Fruit fly (Drosophila melanogaster) whole organism, embryonic: ENCODE measurements around the gene CG15404.

ENCODE experiments used
- ATbp ChIP-seq: fragments of 200-800 bp; sonication (Bioruptor generic); optimal IDR thresholded peaks from 2 replicates; lab custom pipeline; 2017; ENCODE audit warnings: missing biosample characterization, mild to moderate bottlenecking, missing genetic modification characterization, missing genetic modification reagents
- Atf6 ChIP-seq: fragments of 200-800 bp; sonication (Bioruptor generic); IDR thresholded peaks from 2 replicates; pipeline ENCODE4 v1.3.6; 2022; ENCODE audit warnings: missing biosample characterization, missing genetic modification characterization
- Awh ChIP-seq: fragments of 200-800 bp; sonication (Bioruptor generic); IDR thresholded peaks from 2 replicates; pipeline ENCODE4, ENCODE4 v1.3.6; 2022; ENCODE audit warnings: missing biosample characterization, missing genetic modification characterization
- CG10147 ChIP-seq: fragments of 200-800 bp; sonication (Bioruptor generic); optimal IDR thresholded peaks from 2 replicates; lab custom pipeline; 2019; ENCODE audit warnings: missing biosample characterization, mild to moderate bottlenecking, missing genetic modification characterization, moderate library complexity
- CG1024 ChIP-seq: fragments of 200-800 bp; sonication (Bioruptor generic); IDR thresholded peaks from 2 replicates; pipeline ENCODE4 v1.3.6; 2022; ENCODE audit warnings: missing biosample characterization, missing genetic modification characterization
- CG10462 ChIP-seq: fragments of 200-800 bp; sonication (Bioruptor generic); optimal IDR thresholded peaks from 2 replicates; lab custom pipeline; 2016; ENCODE audit warnings: missing biosample characterization, missing genetic modification characterization
- CG10959 ChIP-seq: fragments of 200-800 bp; sonication (Bioruptor generic); IDR thresholded peaks from 2 replicates; pipeline ENCODE4 v1.3.6; 2022; ENCODE audit warnings: missing biosample characterization, missing genetic modification characterization
- CG11560 ChIP-seq: fragments of 200-800 bp; sonication (Bioruptor generic); IDR thresholded peaks from 3 replicates; pipeline ENCODE4 v1.3.6; 2022; ENCODE audit warnings: missing biosample characterization, missing genetic modification characterization
- CG12769 ChIP-seq: fragments of 200-800 bp; sonication (Bioruptor generic); optimal IDR thresholded peaks from 2 replicates; lab custom pipeline; 2019; ENCODE audit warnings: missing biosample characterization, mild to moderate bottlenecking, missing genetic modification characterization, moderate library complexity
- CG13287 ChIP-seq: fragments of 200-800 bp; sonication (Bioruptor generic); IDR thresholded peaks from 2 replicates; pipeline ENCODE4 v1.3.6; 2022; ENCODE audit warnings: missing biosample characterization, missing genetic modification characterization; ENCODE audit not compliant: partially characterized antibody
- CG14965 ChIP-seq: fragments of 200-800 bp; sonication (Bioruptor generic); optimal IDR thresholded peaks from 2 replicates; lab custom pipeline; 2016; ENCODE audit warnings: missing biosample characterization, missing genetic modification characterization, borderline replicate concordance
- CG15514 ChIP-seq: fragments of 200-800 bp; sonication (Bioruptor generic); optimal IDR thresholded peaks from 3 replicates; lab custom pipeline; 2017; ENCODE audit warnings: missing biosample characterization, missing genetic modification characterization, mild to moderate bottlenecking, moderate library complexity, missing genetic modification reagents
- CG1647 ChIP-seq: fragments of 200-800 bp; sonication (Bioruptor generic); optimal IDR thresholded peaks from 3 replicates; lab custom pipeline; 2016; ENCODE audit warnings: missing biosample characterization, missing genetic modification characterization
- CG2129 ChIP-seq: fragments of 200-800 bp; sonication (Bioruptor generic); IDR thresholded peaks from 2 replicates; pipeline ENCODE4 v1.3.6; 2022; ENCODE audit warnings: missing biosample characterization, missing genetic modification characterization; ENCODE audit not compliant: partially characterized antibody
- CG32532 ChIP-seq: fragments of 200-800 bp; sonication (Bioruptor generic); IDR thresholded peaks from 2 replicates; pipeline ENCODE4 v1.3.6; 2022; ENCODE audit warnings: missing biosample characterization, missing genetic modification characterization
- CG32767 ChIP-seq: fragments of 200-800 bp; sonication (Bioruptor generic); IDR thresholded peaks from 2 replicates; pipeline ENCODE4 v1.3.6; 2022; ENCODE audit warnings: missing biosample characterization, missing genetic modification characterization
- CG42726 ChIP-seq: fragments of 200-800 bp; sonication (Bioruptor generic); IDR thresholded peaks from 2 replicates; pipeline ENCODE4 v1.3.6; 2022; ENCODE audit warnings: missing biosample characterization, missing genetic modification characterization; ENCODE audit not compliant: partially characterized antibody
- CG9932 ChIP-seq: fragments of 200-800 bp; sonication (Bioruptor generic); IDR thresholded peaks from 2 replicates; pipeline ENCODE4 v1.3.6; 2022; ENCODE audit warnings: missing biosample characterization, missing genetic modification characterization
- D19B ChIP-seq: fragments of 200-800 bp; sonication (Bioruptor generic); optimal IDR thresholded peaks from 2 replicates; lab custom pipeline; 2017; ENCODE audit warnings: missing biosample characterization, mild to moderate bottlenecking, missing genetic modification characterization
- E2f1 ChIP-seq: fragments of 200-800 bp; sonication (Bioruptor generic); IDR thresholded peaks from 2 replicates; pipeline ENCODE4 v1.3.6; 2022; ENCODE audit warnings: missing biosample characterization, missing genetic modification characterization
- HLH54F ChIP-seq: fragments of 200-800 bp; sonication (Bioruptor generic); optimal IDR thresholded peaks from 3 replicates; lab custom pipeline; 2016; ENCODE audit warnings: missing biosample characterization, missing genetic modification characterization
- Hr39 ChIP-seq: fragments of >200 bp; optimal IDR thresholded peaks from 2 replicates; lab custom pipeline; 2017
- MBD-R2 ChIP-seq: fragments of 200-800 bp; sonication (Bioruptor generic); IDR thresholded peaks from 2 replicates; pipeline ENCODE4 v1.3.6; 2022; ENCODE audit warnings: missing biosample characterization, missing genetic modification characterization
- Meics ChIP-seq: fragments of 200-800 bp; sonication (Bioruptor generic); optimal IDR thresholded peaks from 2 replicates; lab custom pipeline; 2017; ENCODE audit warnings: missing biosample characterization, mild to moderate bottlenecking, missing genetic modification characterization
- Sry-δ ChIP-seq: fragments of 200-800 bp; sonication (Bioruptor generic); optimal IDR thresholded peaks from 2 replicates; lab custom pipeline; 2016; ENCODE audit warnings: missing biosample characterization, missing genetic modification characterization
- Vsx1 ChIP-seq: fragments of 200-800 bp; sonication (Bioruptor generic); optimal IDR thresholded peaks from 2 replicates; lab custom pipeline; 2017; ENCODE audit warnings: missing biosample characterization, mild to moderate bottlenecking, missing genetic modification characterization, missing genetic modification reagents
- Xbp1 ChIP-seq: fragments of 200-800 bp; sonication (Bioruptor generic); optimal IDR thresholded peaks from 3 replicates; lab custom pipeline; 2016; ENCODE audit warnings: missing biosample characterization, mild to moderate bottlenecking, missing genetic modification characterization
- Xrp1 ChIP-seq: fragments of 200-800 bp; sonication (Bioruptor generic); IDR thresholded peaks from 2 replicates; pipeline ENCODE4 v1.3.6; 2022; ENCODE audit warnings: missing biosample characterization, missing genetic modification characterization
- abd-A ChIP-seq: fragments of 200-800 bp; sonication (Bioruptor generic); optimal IDR thresholded peaks from 3 replicates; lab custom pipeline; 2019; ENCODE audit warnings: missing biosample characterization, mild to moderate bottlenecking, missing genetic modification characterization, moderate library complexity
- bbx ChIP-seq: fragments of 200-800 bp; sonication (Bioruptor generic); IDR thresholded peaks from 2 replicates; pipeline ENCODE4 v1.3.6; 2022; ENCODE audit warnings: missing biosample characterization, missing genetic modification characterization; ENCODE audit not compliant: partially characterized antibody
- caup ChIP-seq: fragments of 200-800 bp; sonication (Bioruptor generic); optimal IDR thresholded peaks from 3 replicates; lab custom pipeline; 2017; ENCODE audit warnings: missing biosample characterization, mild to moderate bottlenecking, missing genetic modification characterization, moderate library complexity; ENCODE audit not compliant: severe bottlenecking
- emc ChIP-seq: fragments of 200-800 bp; sonication (Bioruptor generic); optimal IDR thresholded peaks from 2 replicates; lab custom pipeline; 2016; ENCODE audit warnings: missing biosample characterization, missing genetic modification characterization
- gcm ChIP-seq: fragments of 200-800 bp; sonication (Bioruptor generic); optimal IDR thresholded peaks from 2 replicates; lab custom pipeline; 2019; ENCODE audit warnings: missing biosample characterization, mild to moderate bottlenecking, missing genetic modification characterization, moderate library complexity
- lola ChIP-seq, 3 experiments: fragments of >200 bp in 2 of 3; fragments of 200-800 bp in 1 of 3; sonication (Bioruptor generic) in 1 of 3; optimal IDR thresholded peaks; 2 replicates each; lab custom pipeline; 2017 to 2019; ENCODE audit warnings: missing biosample characterization in 3 of 3, missing genetic modification characterization in 3 of 3, mild to moderate bottlenecking in 1 of 3, moderate library complexity in 1 of 3
- otp ChIP-seq: fragments of 200-800 bp; sonication (Bioruptor generic); IDR thresholded peaks from 3 replicates; pipeline ENCODE4, ENCODE4 v1.3.6; 2022; ENCODE audit warnings: missing biosample characterization, missing genetic modification characterization
- prd ChIP-seq, 3 experiments: fragments of >200 bp in 2 of 3; fragments of 200-800 bp in 1 of 3; sonication (Bioruptor generic) in 1 of 3; optimal IDR thresholded peaks in 2 of 3; IDR thresholded peaks in 1 of 3; 2 replicates in 2 of 3; 3 replicates in 1 of 3; pipeline versions ENCODE4 v1.3.6 to Lab custom; 2017 to 2022; ENCODE audit warnings: missing biosample characterization in 1 of 3, missing genetic modification characterization in 1 of 3
- row ChIP-seq: fragments of 200-800 bp; sonication (Bioruptor generic); IDR thresholded peaks from 3 replicates; pipeline ENCODE4 v1.3.6; 2022; ENCODE audit warnings: missing biosample characterization, missing genetic modification characterization
- sc ChIP-seq, 3 experiments: fragments of >200 bp in 2 of 3; fragments of 200-800 bp in 1 of 3; sonication (Bioruptor generic) in 1 of 3; optimal IDR thresholded peaks; 2 replicates in 2 of 3; 3 replicates in 1 of 3; lab custom pipeline; 2017; ENCODE audit warnings: mild to moderate bottlenecking in 1 of 3, missing biosample characterization in 1 of 3, missing genetic modification characterization in 1 of 3, missing genetic modification reagents in 1 of 3
- sd ChIP-seq: fragments of 200-800 bp; sonication (Bioruptor generic); optimal IDR thresholded peaks from 3 replicates; lab custom pipeline; 2018; ENCODE audit warnings: missing biosample characterization, mild to moderate bottlenecking, missing genetic modification characterization, moderate library complexity
- sens-2 ChIP-seq: fragments of 200-800 bp; sonication (Bioruptor generic); IDR thresholded peaks from 2 replicates; pipeline ENCODE4 v1.3.6; 2022; ENCODE audit warnings: missing biosample characterization, missing genetic modification characterization
- sisA ChIP-seq: fragments of 200-800 bp; sonication (Bioruptor generic); IDR thresholded peaks from 2 replicates; pipeline ENCODE4 v1.3.6; 2022; ENCODE audit warnings: missing biosample characterization, missing genetic modification characterization
- slp2 ChIP-seq: fragments of 200-800 bp; sonication (Bioruptor generic); optimal IDR thresholded peaks from 2 replicates; lab custom pipeline; 2016; ENCODE audit warnings: missing biosample characterization, missing genetic modification characterization
- sob ChIP-seq: fragments of 200-800 bp; sonication (Bioruptor generic); IDR thresholded peaks from 2 replicates; pipeline ENCODE4 v1.3.6; 2022; ENCODE audit warnings: missing biosample characterization, missing genetic modification characterization
- sqz ChIP-seq: fragments of 200-800 bp; sonication (Bioruptor generic); optimal IDR thresholded peaks from 3 replicates; lab custom pipeline; 2018; ENCODE audit warnings: missing biosample characterization, mild to moderate bottlenecking, missing genetic modification characterization
- tgo ChIP-seq: fragments of 200-800 bp; sonication (Bioruptor generic); IDR thresholded peaks from 3 replicates; pipeline ENCODE4 v1.3.6; 2022; ENCODE audit warnings: missing biosample characterization, missing genetic modification characterization
- tio ChIP-seq: fragments of 200-800 bp; sonication (Bioruptor generic); optimal IDR thresholded peaks from 2 replicates; lab custom pipeline; 2017; ENCODE audit warnings: missing biosample characterization, missing genetic modification characterization, inconsistent platforms
- trem ChIP-seq: fragments of 200-800 bp; optimal IDR thresholded peaks from 3 replicates; lab custom pipeline; 2019; ENCODE audit warnings: missing biosample characterization, mild to moderate bottlenecking, missing genetic modification characterization, moderate library complexity
- twi ChIP-seq: fragments of 200-800 bp; optimal IDR thresholded peaks from 2 replicates; lab custom pipeline; 2019; ENCODE audit warnings: missing biosample characterization, mild to moderate bottlenecking, missing genetic modification characterization, moderate library complexity
- tx ChIP-seq: fragments of 200-800 bp; sonication (Bioruptor generic); optimal IDR thresholded peaks from 2 replicates; lab custom pipeline; 2016; ENCODE audit warnings: missing biosample characterization, missing genetic modification characterization
- vvl ChIP-seq: fragments of 200-800 bp; sonication (Bioruptor generic); IDR thresholded peaks from 2 replicates; pipeline ENCODE4 v1.3.6; 2022; ENCODE audit warnings: missing biosample characterization, missing genetic modification characterization

The CG15404 gene

dm6 chr2L:3188875-3189274 lies 15.1 kb downstream of the CG15404 start (continued):
- TF ChIP-seq trem (no peak), twi (tag; lab: Kevin White, UChicago) (no peak), sisA (GFP tag; lab: Robert Waterston, UW) (peak; percentile 32; the same call in 1 of the 2 replicates), MBD-R2 (GFP tag; lab: Robert Waterston, UW) (no peak), Atf6 (GFP tag; lab: Robert Waterston, UW) (no peak), slp2 (GFP tag; lab: Kevin White, UChicago) (no peak), E2f1 (GFP tag; lab: Robert Waterston, UW) (0 out of 2 replicates have a peak, but pooled peaks have one; percentile 22), CG11560 (tag; lab: Robert Waterston, UW) (no peak), sob (GFP tag; lab: Robert Waterston, UW) (0 out of 2 replicates have a peak, but pooled peaks have one; percentile 22), Xbp1 (GFP tag; lab: Kevin White, UChicago) (no peak), sd (tag; lab: Kevin White, UChicago) (no peak), Vsx1 (GFP tag; lab: Kevin White, UChicago) (no peak), Meics (GFP tag; lab: Kevin White, UChicago) (peak; percentile 6), gcm (GFP tag; lab: Kevin White, UChicago) (no peak), CG15514 (no peak), CG42726 (GFP tag; lab: Robert Waterston, UW) (no peak), vvl (GFP tag; lab: Robert Waterston, UW) (no peak; the same call in 1 of the 2 replicates), CG10147 (GFP tag; lab: Kevin White, UChicago) (no peak), CG32767 (no peak), bbx (GFP tag; lab: Robert Waterston, UW) (no peak), emc (GFP tag; lab: Kevin White, UChicago) (no peak), CG14965 (GFP tag; lab: Kevin White, UChicago) (no peak), CG1024 (GFP tag; lab: Robert Waterston, UW) (0 out of 2 replicates have a peak, but pooled peaks have one; percentile 8), Sry-δ (GFP tag; lab: Kevin White, UChicago) (no peak), CG13287 (GFP tag; lab: Robert Waterston, UW) (no peak), tx (no peak), D19B (GFP tag; lab: Kevin White, UChicago) (no peak), Xrp1 (0 out of 2 replicates have a peak, but pooled peaks have one; percentile 9), sqz (no peak), otp (GFP tag; lab: Robert Waterston, UW) (peak; percentile 29; the same call in 1 of the 3 replicates), prd (optimal IDR thresholded peaks at IDR 0.05; lab: Kevin White, UChicago) (peak in 1 of 2 experiments; percentile 7), prd (GFP tag; IDR thresholded peaks at IDR 0.05; lab: Robert Waterston, UW) (peak; percentile 48; the same call in 2 of the 3 replicates), CG10959 (GFP tag; lab: Robert Waterston, UW) (no peak), Awh (GFP tag; lab: Robert Waterston, UW) (no peak), CG12769 (tag; lab: Kevin White, UChicago) (no peak), caup (GFP tag; lab: Kevin White, UChicago) (no peak), Hr39 (lab: Kevin White, UChicago) (no peak), CG32532 (GFP tag; lab: Robert Waterston, UW) (0 out of 2 replicates have a peak, but pooled peaks have one; percentile 36), row (GFP tag; lab: Robert Waterston, UW) (peak; percentile 46; the same call in 1 of the 3 replicates), CG1647 (no peak), sens-2 (GFP tag; lab: Robert Waterston, UW) (no peak), tio (GFP tag; lab: Kevin White, UChicago) (no peak), HLH54F (GFP tag; lab: Kevin White, UChicago) (no peak), tgo (GFP tag; lab: Robert Waterston, UW) (no peak), abd-A (tag; lab: Kevin White, UChicago) (no peak), CG10462 (no peak), ATbp (GFP tag; lab: Kevin White, UChicago) (no peak), lola (GFP tag; optimal IDR thresholded peaks at IDR 0.05; lab: Kevin White, UChicago) (no peak), CG9932 (GFP tag; lab: Robert Waterston, UW) (no peak), sc (optimal IDR thresholded peaks at IDR 0.05; lab: Kevin White, UChicago) (no peak), sc (GFP tag; optimal IDR thresholded peaks at IDR 0.05; lab: Kevin White, UChicago) (no peak), CG2129 (GFP tag; lab: Robert Waterston, UW) (no peak)
